Fruit fly (Drosophila melanogaster) whole organism, pupa: ENCODE data around the gene Osi15.

Source experiments
- CG13204 ChIP-seq: fragments of 200-800 bp; sonication (Bioruptor generic); optimal IDR thresholded peaks from 2 replicates; lab custom pipeline; 2018; ENCODE audit warnings: missing biosample characterization, mild to moderate bottlenecking, missing genetic modification characterization, moderate library complexity
- CG14655 ChIP-seq: fragments of 200-800 bp; sonication (Bioruptor generic); optimal IDR thresholded peaks from 3 replicates; lab custom pipeline; 2017; ENCODE audit warnings: mild to moderate bottlenecking, missing biosample characterization, missing genetic modification reagents, missing genetic modification characterization
- CG15710 ChIP-seq: fragments of 200-800 bp; sonication (Bioruptor generic); optimal IDR thresholded peaks from 2 replicates; lab custom pipeline; 2018; ENCODE audit warnings: missing biosample characterization, mild to moderate bottlenecking, missing genetic modification characterization, moderate library complexity
- CG17806 ChIP-seq: fragments of 200-800 bp; sonication (Bioruptor generic); optimal IDR thresholded peaks from 2 replicates; lab custom pipeline; 2018; ENCODE audit warnings: missing biosample characterization, mild to moderate bottlenecking, missing genetic modification characterization, moderate library complexity
- CG32121 ChIP-seq: fragments of 200-800 bp; sonication (Bioruptor generic); IDR thresholded peaks from 2 replicates; pipeline ENCODE4 v1.3.6; 2022; ENCODE audit warnings: missing biosample characterization, missing genetic modification characterization
- CG34367 ChIP-seq: fragments of 200-800 bp; sonication (Bioruptor generic); optimal IDR thresholded peaks from 2 replicates; lab custom pipeline; 2018; ENCODE audit warnings: missing biosample characterization, mild to moderate bottlenecking, missing genetic modification characterization
- EcR ChIP-seq: fragments of 200-800 bp; sonication (Bioruptor generic); optimal IDR thresholded peaks from 3 replicates; lab custom pipeline; 2019; ENCODE audit warnings: missing biosample characterization, missing genetic modification characterization, mild to moderate bottlenecking, moderate library complexity, missing genetic modification reagents
- Snoo ChIP-seq: fragments of 200-800 bp; sonication (Bioruptor generic); optimal IDR thresholded peaks from 3 replicates; lab custom pipeline; 2017; ENCODE audit warnings: missing biosample characterization, mild to moderate bottlenecking, missing genetic modification characterization, inconsistent platforms
- fd96Ca ChIP-seq: fragments of 200-800 bp; sonication (Bioruptor generic); IDR thresholded peaks from 3 replicates; pipeline ENCODE4 v1.3.6; 2022; ENCODE audit warnings: missing biosample characterization, missing genetic modification characterization
- gl ChIP-seq: fragments of 200-800 bp; sonication (Bioruptor generic); optimal IDR thresholded peaks from 2 replicates; lab custom pipeline; 2018; ENCODE audit warnings: missing biosample characterization, mild to moderate bottlenecking, missing genetic modification characterization
- rn ChIP-seq: fragments of 200-800 bp; sonication (Bioruptor generic); IDR thresholded peaks from 2 replicates; pipeline ENCODE4 v1.3.6; 2022; ENCODE audit warnings: missing biosample characterization, missing genetic modification characterization

DNA sequence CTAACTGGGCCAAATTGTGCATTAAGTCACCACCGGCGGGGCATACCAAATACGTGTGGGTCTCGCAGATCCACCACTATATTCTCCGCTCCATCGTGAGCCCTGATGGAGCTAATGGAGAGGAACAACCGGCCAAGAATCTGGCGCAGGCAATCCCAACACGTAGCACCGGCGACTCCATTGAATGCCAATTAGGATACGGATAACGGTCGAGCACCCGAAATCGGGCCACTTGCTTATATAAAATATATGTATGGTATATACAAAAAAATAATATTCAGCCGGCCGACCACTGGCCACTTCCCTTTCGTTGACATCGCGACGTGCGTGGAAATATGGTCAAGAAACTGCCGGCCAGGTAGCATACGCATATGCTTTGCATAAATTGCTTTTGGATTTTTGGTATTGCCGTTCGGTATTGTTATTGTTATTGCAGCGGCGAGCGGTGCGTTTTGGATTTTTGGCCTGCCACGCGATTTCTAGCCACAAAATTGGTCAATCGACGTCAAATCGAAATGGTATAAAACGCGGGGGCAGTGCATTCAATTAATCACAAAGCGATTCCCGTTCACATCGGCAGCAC is at the start of gene Osi15:
- TF ChIP-seq CG32121 (GFP tag; lab: Robert Waterston, UW) (no peak), CG13204 (GFP tag; lab: Kevin White, UChicago) (no peak), rn (GFP tag; lab: Robert Waterston, UW) (no peak), CG15710 (tag; lab: Kevin White, UChicago) (no peak), Snoo (tag; lab: Kevin White, UChicago) (no peak), CG34367 (tag; lab: Kevin White, UChicago) (no peak), EcR (no peak), fd96Ca (no peak), gl (tag; lab: Kevin White, UChicago) (no peak), CG14655 (GFP tag; lab: Kevin White, UChicago) (no peak), CG17806 (no peak)
